Fruit fly (Drosophila melanogaster): ENCODE results near the gene CG13051.

Gene CG13051

dm6 chr3L:16241296-16241695 is 23.6 kb downstream of the CG13051 start:
- TF ChIP-seq CG8119 (GFP tag; IDR thresholded peaks at IDR 0.05) (no peak), CG3032 (tag; optimal IDR thresholded peaks at IDR 0.05) (no peak), Sox14 (GFP tag; optimal IDR thresholded peaks at IDR 0.05) (no peak), CG1621 (tag; optimal IDR thresholded peaks at IDR 0.05) (no peak), CG3919 (GFP tag; optimal IDR thresholded peaks at IDR 0.05) (no peak), CG6163 (GFP tag; IDR thresholded peaks at IDR 0.05) (no peak), fkh (GFP tag; optimal IDR thresholded peaks at IDR 0.05) (no peak), CG8632 (GFP tag; optimal IDR thresholded peaks at IDR 0.05) (no peak), CG10631 (GFP tag; optimal IDR thresholded peaks at IDR 0.05) (no peak), CG31627 (GFP tag; optimal IDR thresholded peaks at IDR 0.05) (no peak), Sox15 (GFP tag; optimal IDR thresholded peaks at IDR 0.05) (no peak), Blimp-1 (GFP tag; optimal IDR thresholded peaks at IDR 0.05) (no peak), lz (GFP tag; optimal IDR thresholded peaks at IDR 0.05) (no peak), vri (GFP tag; optimal IDR thresholded peaks at IDR 0.05) (no peak), CG6276 (GFP tag; optimal IDR thresholded peaks at IDR 0.05) (no peak)

- no peak for TF ChIP-seq fd59A (GFP tag; optimal IDR thresholded peaks at IDR 0.05)
- TF ChIP-seq Sox14 (GFP tag; optimal IDR thresholded peaks at IDR 0.05) = peak; percentile 38
- no peak for TF ChIP-seq CG11294 (GFP tag; IDR thresholded peaks at IDR 0.05)
- no peak for TF ChIP-seq CG8632 (GFP tag; optimal IDR thresholded peaks at IDR 0.05)
- no peak for TF ChIP-seq Ets21C (GFP tag; optimal IDR thresholded peaks at IDR 0.05)
- TF ChIP-seq CG6808 (GFP tag; optimal IDR thresholded peaks at IDR 0.05) = peak; percentile 0
- no peak for TF ChIP-seq CG11902 (GFP tag; optimal IDR thresholded peaks at IDR 0.05)
- no peak for TF ChIP-seq Gug (GFP tag; IDR thresholded peaks at IDR 0.05)
- no peak for TF ChIP-seq CG4318 (GFP tag; optimal IDR thresholded peaks at IDR 0.05)
- no peak for TF ChIP-seq dac (GFP tag; optimal IDR thresholded peaks at IDR 0.05)
- peak; percentile 67 for TF ChIP-seq Eip78C (GFP tag)
- TF ChIP-seq CG15336 (GFP tag; IDR thresholded peaks at IDR 0.05) = no peak
- TF ChIP-seq spab (GFP tag; optimal IDR thresholded peaks at IDR 0.05) = no peak
- no peak for TF ChIP-seq Hr39 (GFP tag; optimal IDR thresholded peaks at IDR 0.05)
- peak; percentile 56 for TF ChIP-seq dsx (GFP tag; optimal IDR thresholded peaks at IDR 0.05; ENCODE audit: poor library complexity, severe bottlenecking)
- TF ChIP-seq CG3919 (GFP tag; optimal IDR thresholded peaks at IDR 0.05) = no peak
- TF ChIP-seq net (GFP tag; optimal IDR thresholded peaks at IDR 0.05) = no peak
- TF ChIP-seq OdsH (GFP tag; optimal IDR thresholded peaks at IDR 0.05) = no peak
- TF ChIP-seq CG7368 (GFP tag; optimal IDR thresholded peaks at IDR 0.05) = no peak
- TF ChIP-seq CG6792 (GFP tag; optimal IDR thresholded peaks at IDR 0.05) = no peak
- TF ChIP-seq Met (GFP tag; optimal IDR thresholded peaks at IDR 0.05) = no peak
- no peak for TF ChIP-seq CG8119 (GFP tag; IDR thresholded peaks at IDR 0.05)
- TF ChIP-seq pdm3 (GFP tag; optimal IDR thresholded peaks at IDR 0.05) = no peak
- no peak for TF ChIP-seq CG10631 (GFP tag; optimal IDR thresholded peaks at IDR 0.05)
- no peak for TF ChIP-seq lz (GFP tag; optimal IDR thresholded peaks at IDR 0.05)
- TF ChIP-seq CG6163 (GFP tag; IDR thresholded peaks at IDR 0.05) = no peak
- TF ChIP-seq Sox102F (GFP tag; optimal IDR thresholded peaks at IDR 0.05) = no peak
- TF ChIP-seq cyc (GFP tag; optimal IDR thresholded peaks at IDR 0.05) = no peak
- TF ChIP-seq salr (GFP tag; optimal IDR thresholded peaks at IDR 0.05) = no peak
- TF ChIP-seq CG10669 (GFP tag; optimal IDR thresholded peaks at IDR 0.05) = no peak
- no peak for TF ChIP-seq CG11762 (GFP tag; optimal IDR thresholded peaks at IDR 0.05; ENCODE audit: insufficient read depth)
- no peak for TF ChIP-seq Sox15 (GFP tag; optimal IDR thresholded peaks at IDR 0.05)
- no peak for TF ChIP-seq Hr4 (GFP tag; optimal IDR thresholded peaks at IDR 0.05)
- peak; percentile 86 for TF ChIP-seq svp (GFP tag)
- TF ChIP-seq CG32006 (GFP tag; optimal IDR thresholded peaks at IDR 0.05) = no peak
- peak; percentile 28 for TF ChIP-seq vri (GFP tag; optimal IDR thresholded peaks at IDR 0.05)
- peak; percentile 14 for TF ChIP-seq CG6854 (GFP tag; optimal IDR thresholded peaks at IDR 0.05)
- no peak for TF ChIP-seq CG16779 (tag; optimal IDR thresholded peaks at IDR 0.05)
- no peak for TF ChIP-seq Hr38 (GFP tag; optimal IDR thresholded peaks at IDR 0.05)
- no peak for TF ChIP-seq CG34406 (GFP tag; optimal IDR thresholded peaks at IDR 0.05)
- TF ChIP-seq CG8319 (GFP tag; optimal IDR thresholded peaks at IDR 0.05) = no peak
- TF ChIP-seq Blimp-1 (GFP tag; optimal IDR thresholded peaks at IDR 0.05) = no peak
- no peak for TF ChIP-seq Smox (GFP tag; optimal IDR thresholded peaks at IDR 0.05)
- TF ChIP-seq CG1621 (tag; optimal IDR thresholded peaks at IDR 0.05) = no peak
- no peak for TF ChIP-seq CG9139 (GFP tag; optimal IDR thresholded peaks at IDR 0.05)
Observed at dm6 chr3L:16233850-16234494, 30.9 kb downstream of the CG13051 start.

Measured in whole organism, prepupa.